Worm (Caenorhabditis elegans): ENCODE measurements around the gene nhr-219.
A peak's percentile ranks its signal among the peaks of the same experiment; 100 is the strongest.

DNA sequence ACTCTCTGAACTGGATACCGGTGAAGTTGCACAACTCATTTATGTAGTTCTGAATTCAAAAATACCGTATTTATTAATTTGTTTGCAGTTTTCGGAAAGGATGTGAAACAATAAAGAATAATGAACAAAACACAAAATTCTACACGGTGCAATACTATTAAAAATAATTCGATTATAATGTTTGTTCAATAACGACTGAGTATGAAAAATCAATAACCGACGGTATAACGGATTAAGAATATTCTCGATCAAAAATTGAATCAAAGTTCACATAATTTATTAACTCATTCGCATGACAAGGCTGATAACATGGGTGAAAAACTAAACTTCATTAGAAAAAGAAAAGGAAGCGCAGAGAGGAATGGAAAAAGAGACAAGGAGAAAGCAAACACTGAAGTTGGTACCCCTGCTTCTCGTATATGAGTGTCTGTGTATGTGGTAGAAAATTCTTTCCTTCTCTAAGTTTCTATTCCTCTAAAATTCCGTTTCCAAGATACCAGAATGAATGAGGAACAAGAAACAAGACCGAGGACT, 9.0 kb upstream of the nhr-219 start, which contains the start of gene nhr-143:
- TF ChIP-seq snpc-4 (tag; optimal IDR thresholded peaks at IDR 0.05) (no peak), madf-5 (GFP tag; IDR thresholded peaks at IDR 0.05) (no peak), hlh-30 (tag; optimal IDR thresholded peaks at IDR 0.05; ENCODE audit: insufficient read depth) (no peak), lin-15B (tag; optimal IDR thresholded peaks at IDR 0.05) (no peak), lin-39 (tag; optimal IDR thresholded peaks at IDR 0.05) (no peak), lsy-2 (tag; optimal IDR thresholded peaks at IDR 0.05) (peak in 1 of 2 experiments; percentile 17), nhr-25 (tag; optimal IDR thresholded peaks at IDR 0.05; ENCODE audit: borderline replicate concordance, insufficient read depth) (no peak), unc-62 (GFP tag; optimal IDR thresholded peaks at IDR 0.05 in 1 of 2) (peak in 1 of 2 experiments; percentile 10), unc-62 (tag; optimal IDR thresholded peaks at IDR 0.05) (no peak), php-3 (GFP tag; IDR thresholded peaks at IDR 0.05) (no peak), pqm-1 (tag; optimal IDR thresholded peaks at IDR 0.05) (peak; percentile 41), ZK546.5 (tag; optimal IDR thresholded peaks at IDR 0.05) (no peak)
